Fruit fly (Drosophila melanogaster): ENCODE measurements around the gene Dora.
A peak's percentile ranks its signal among the peaks of the same experiment; 100 is the strongest.

Dora gene

dm6 chrX:18929430-18929829 lies 65.7 kb downstream of the Dora start:
- TF ChIP-seq fd96Ca (GFP tag; IDR thresholded peaks at IDR 0.05): no peak
- no peak for TF ChIP-seq EcR (GFP tag; optimal IDR thresholded peaks at IDR 0.05)
- peak; percentile 56 for TF ChIP-seq Snoo (tag; optimal IDR thresholded peaks at IDR 0.05)
- TF ChIP-seq Ets98B (GFP tag; IDR thresholded peaks at IDR 0.05): no peak
- TF ChIP-seq CG15710 (tag; optimal IDR thresholded peaks at IDR 0.05): peak; percentile 71
- TF ChIP-seq CG8159 (tag; optimal IDR thresholded peaks at IDR 0.05): peak; percentile 79
- TF ChIP-seq CG14655 (GFP tag; optimal IDR thresholded peaks at IDR 0.05): peak; percentile 73
- TF ChIP-seq CG32121 (GFP tag; IDR thresholded peaks at IDR 0.05): no peak
- TF ChIP-seq CG9948 (tag; optimal IDR thresholded peaks at IDR 0.05): peak; percentile 77
- peak; percentile 57 for TF ChIP-seq CG34367 (tag; optimal IDR thresholded peaks at IDR 0.05)
- no peak for TF ChIP-seq rn (GFP tag; IDR thresholded peaks at IDR 0.05)
- peak; percentile 43 for TF ChIP-seq CG17806 (tag; optimal IDR thresholded peaks at IDR 0.05)
- TF ChIP-seq CG12605 (GFP tag; IDR thresholded peaks at IDR 0.05): no peak
- TF ChIP-seq CG8301 (tag; optimal IDR thresholded peaks at IDR 0.05): peak; percentile 46
- no peak for TF ChIP-seq CG13204 (GFP tag; optimal IDR thresholded peaks at IDR 0.05)
- TF ChIP-seq Pif1A (GFP tag; optimal IDR thresholded peaks at IDR 0.05): no peak
- no peak for TF ChIP-seq CG10348 (GFP tag; IDR thresholded peaks at IDR 0.05)
- no peak for TF ChIP-seq Pif1B (GFP tag; optimal IDR thresholded peaks at IDR 0.05)
- no peak for TF ChIP-seq gl (tag; optimal IDR thresholded peaks at IDR 0.05)
- peak; percentile 30 for TF ChIP-seq D1 (tag; optimal IDR thresholded peaks at IDR 0.05)
- TF ChIP-seq CG4496 (GFP tag; IDR thresholded peaks at IDR 0.05): no peak

- peak; percentile 49; the same call in 1 of the 3 replicates for TF ChIP-seq CG4496 (GFP tag; IDR thresholded peaks at IDR 0.05)
- TF ChIP-seq D1 (tag; optimal IDR thresholded peaks at IDR 0.05): no peak
- no peak for TF ChIP-seq fd96Ca (GFP tag; IDR thresholded peaks at IDR 0.05)
- peak; percentile 37 for TF ChIP-seq CG13204 (GFP tag; optimal IDR thresholded peaks at IDR 0.05)
- TF ChIP-seq Snoo (tag; optimal IDR thresholded peaks at IDR 0.05): no peak
- TF ChIP-seq CG34367 (tag; optimal IDR thresholded peaks at IDR 0.05): no peak
- 0 out of 2 replicates have a peak, but pooled peaks have one; percentile 27 for TF ChIP-seq CG12605 (GFP tag; IDR thresholded peaks at IDR 0.05)
- no peak for TF ChIP-seq EcR (GFP tag; optimal IDR thresholded peaks at IDR 0.05)
- no peak for TF ChIP-seq rn (GFP tag; IDR thresholded peaks at IDR 0.05)
- TF ChIP-seq Ets98B (GFP tag; IDR thresholded peaks at IDR 0.05): peak; percentile 16; the same call in 1 of the 2 replicates
- peak; percentile 9 for TF ChIP-seq Pif1B (GFP tag; optimal IDR thresholded peaks at IDR 0.05)
- no peak for TF ChIP-seq CG8301 (tag; optimal IDR thresholded peaks at IDR 0.05)
- peak; percentile 6 for TF ChIP-seq Pif1A (GFP tag; optimal IDR thresholded peaks at IDR 0.05)
These were observed 66.3 kb downstream of the Dora start, which contains the start of gene CG43759 for dm6 chrX:18929946-18930562. TSS of gene CG43759 (plus strand) at chrX:18930335.

- TF ChIP-seq CG12605 (GFP tag; IDR thresholded peaks at IDR 0.05): no peak
- no peak for TF ChIP-seq D1 (tag; optimal IDR thresholded peaks at IDR 0.05)
- no peak for TF ChIP-seq CG15710 (tag; optimal IDR thresholded peaks at IDR 0.05)
- TF ChIP-seq EcR (GFP tag; optimal IDR thresholded peaks at IDR 0.05): no peak
- no peak for TF ChIP-seq fd96Ca (GFP tag; IDR thresholded peaks at IDR 0.05)
- no peak for TF ChIP-seq Pif1B (GFP tag; optimal IDR thresholded peaks at IDR 0.05)
- TF ChIP-seq CG32121 (GFP tag; IDR thresholded peaks at IDR 0.05): no peak
- TF ChIP-seq Pif1A (GFP tag; optimal IDR thresholded peaks at IDR 0.05): no peak
- no peak for TF ChIP-seq CG9948 (tag; optimal IDR thresholded peaks at IDR 0.05)
- no peak for TF ChIP-seq CG13204 (GFP tag; optimal IDR thresholded peaks at IDR 0.05)
- no peak for TF ChIP-seq CG8159 (tag; optimal IDR thresholded peaks at IDR 0.05)
- TF ChIP-seq CG17806 (tag; optimal IDR thresholded peaks at IDR 0.05): no peak
- no peak for TF ChIP-seq CG10348 (GFP tag; IDR thresholded peaks at IDR 0.05)
- TF ChIP-seq Snoo (tag; optimal IDR thresholded peaks at IDR 0.05): no peak
- no peak for TF ChIP-seq CG4496 (GFP tag; IDR thresholded peaks at IDR 0.05)
- no peak for TF ChIP-seq CG8301 (tag; optimal IDR thresholded peaks at IDR 0.05)
- TF ChIP-seq gl (tag; optimal IDR thresholded peaks at IDR 0.05): no peak
- TF ChIP-seq CG34367 (tag; optimal IDR thresholded peaks at IDR 0.05): no peak
- TF ChIP-seq Ets98B (GFP tag; IDR thresholded peaks at IDR 0.05): no peak
These were observed 67.1 kb downstream of the Dora start for dm6 chrX:18930868-18931267.

- no peak for TF ChIP-seq fd96Ca (GFP tag; IDR thresholded peaks at IDR 0.05)
- no peak for TF ChIP-seq CG34367 (tag; optimal IDR thresholded peaks at IDR 0.05)
- no peak for TF ChIP-seq Pif1A (GFP tag; optimal IDR thresholded peaks at IDR 0.05)
- no peak for TF ChIP-seq CG13204 (GFP tag; optimal IDR thresholded peaks at IDR 0.05)
- TF ChIP-seq gl (tag; optimal IDR thresholded peaks at IDR 0.05): no peak
- TF ChIP-seq CG12605 (GFP tag; IDR thresholded peaks at IDR 0.05): no peak
- no peak for TF ChIP-seq Pif1B (GFP tag; optimal IDR thresholded peaks at IDR 0.05)
- TF ChIP-seq CG17806 (tag; optimal IDR thresholded peaks at IDR 0.05): no peak
- no peak for TF ChIP-seq CG8301 (tag; optimal IDR thresholded peaks at IDR 0.05)
- no peak for TF ChIP-seq Ets98B (GFP tag; IDR thresholded peaks at IDR 0.05)
- TF ChIP-seq CG14655 (GFP tag; optimal IDR thresholded peaks at IDR 0.05): no peak
These were observed 69.7 kb downstream of the Dora start for dm6 chrX:18933442-18933841.

Measured in whole organism, pupa.